Fruit fly (Drosophila melanogaster): ENCODE measurements around the gene Mhcl.

DNA sequence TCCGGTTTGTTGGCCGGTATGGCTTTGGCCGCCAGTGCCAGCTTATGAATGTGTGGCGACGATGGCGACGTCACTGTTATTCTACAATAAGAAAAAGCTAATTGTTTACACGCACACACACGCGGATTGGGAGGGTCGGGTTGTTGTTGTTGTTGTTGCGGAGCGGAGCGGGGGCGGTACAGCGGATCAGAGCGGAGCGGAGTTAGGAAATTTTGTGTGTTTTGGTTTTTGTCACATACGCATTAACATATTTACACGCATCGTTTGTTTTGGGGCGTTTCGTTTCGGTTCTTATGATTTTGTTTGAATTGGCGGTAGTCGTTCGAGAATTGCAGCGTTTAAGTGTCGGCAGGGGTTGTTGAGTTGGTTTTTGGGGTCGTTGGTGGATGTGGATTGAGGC is 29.3 kb downstream of the Mhcl start:
- no peak for TF ChIP-seq p53 (GFP tag; optimal IDR thresholded peaks at IDR 0.05)
- TF ChIP-seq exex (tag; optimal IDR thresholded peaks at IDR 0.05), result no peak
- TF ChIP-seq ems (GFP tag; optimal IDR thresholded peaks at IDR 0.05), result no peak
- peak; percentile 45; the same call in 1 of the 3 replicates for TF ChIP-seq zfh1 (GFP tag; IDR thresholded peaks at IDR 0.05)
